Worm (Caenorhabditis elegans): ENCODE data around the gene F01F1.3.

Gene F01F1.3

ce11 chrIII:5921067-5921678, 49.4 kb downstream of the F01F1.3 start:
- TF ChIP-seq klf-2 (GFP tag; conservative IDR thresholded peaks at IDR 0.05), result no peak
- no peak for TF ChIP-seq ztf-29 (GFP tag; IDR thresholded peaks at IDR 0.05)
- TF ChIP-seq ztf-23 (GFP tag; IDR thresholded peaks at IDR 0.05), result no peak
- no peak for TF ChIP-seq T22C8.4 (GFP tag; IDR thresholded peaks at IDR 0.05)
- no peak for TF ChIP-seq flt-1 (GFP tag; IDR thresholded peaks at IDR 0.05)
- TF ChIP-seq med-1 (GFP tag; optimal IDR thresholded peaks at IDR 0.05; ENCODE audit: insufficient read depth), result no peak
- no peak for TF ChIP-seq tab-1 (GFP tag; IDR thresholded peaks at IDR 0.05)
- TF ChIP-seq ref-1 (GFP tag; conservative IDR thresholded peaks at IDR 0.05), result no peak
- no peak for TF ChIP-seq cog-1 (tag; optimal IDR thresholded peaks at IDR 0.05)

- TF ChIP-seq ztf-29 (GFP tag; IDR thresholded peaks at IDR 0.05), result no peak
- no peak for TF ChIP-seq tab-1 (GFP tag; IDR thresholded peaks at IDR 0.05)
- no peak for TF ChIP-seq ztf-23 (GFP tag; IDR thresholded peaks at IDR 0.05)
- no peak for TF ChIP-seq ref-1 (GFP tag; conservative IDR thresholded peaks at IDR 0.05)
- TF ChIP-seq klf-2 (GFP tag; conservative IDR thresholded peaks at IDR 0.05), result no peak
- TF ChIP-seq T22C8.4 (GFP tag; IDR thresholded peaks at IDR 0.05), result no peak
- TF ChIP-seq cog-1 (tag; optimal IDR thresholded peaks at IDR 0.05), result no peak
- no peak for TF ChIP-seq flt-1 (GFP tag; IDR thresholded peaks at IDR 0.05)
- TF ChIP-seq med-1 (GFP tag; optimal IDR thresholded peaks at IDR 0.05; ENCODE audit: insufficient read depth), result no peak
These were observed 50.5 kb downstream of the F01F1.3 start for ce11 chrIII:5922236-5922635.

All from whole organism, midembryonic.